Fruit fly (Drosophila melanogaster) whole organism, prepupa: ENCODE results near the gene CG43163.

Source experiments
- CG34406 ChIP-seq: fragments of 200-800 bp; sonication (Bioruptor generic); optimal IDR thresholded peaks from 3 replicates; lab custom pipeline; 2016; ENCODE audit warnings: missing biosample characterization, missing genetic modification characterization
- Met ChIP-seq: fragments of 200-800 bp; sonication (Bioruptor generic); optimal IDR thresholded peaks from 3 replicates; lab custom pipeline; 2016; ENCODE audit warnings: missing biosample characterization, missing genetic modification characterization

dm6 chr3L:8447795-8448516, 59.0 kb downstream of the CG43163 start:
- TF ChIP-seq CG34406, result no peak
- no peak for TF ChIP-seq Met
